Fruit fly (Drosophila melanogaster): Measurements from ENCODE around the gene Apl.

DNA sequence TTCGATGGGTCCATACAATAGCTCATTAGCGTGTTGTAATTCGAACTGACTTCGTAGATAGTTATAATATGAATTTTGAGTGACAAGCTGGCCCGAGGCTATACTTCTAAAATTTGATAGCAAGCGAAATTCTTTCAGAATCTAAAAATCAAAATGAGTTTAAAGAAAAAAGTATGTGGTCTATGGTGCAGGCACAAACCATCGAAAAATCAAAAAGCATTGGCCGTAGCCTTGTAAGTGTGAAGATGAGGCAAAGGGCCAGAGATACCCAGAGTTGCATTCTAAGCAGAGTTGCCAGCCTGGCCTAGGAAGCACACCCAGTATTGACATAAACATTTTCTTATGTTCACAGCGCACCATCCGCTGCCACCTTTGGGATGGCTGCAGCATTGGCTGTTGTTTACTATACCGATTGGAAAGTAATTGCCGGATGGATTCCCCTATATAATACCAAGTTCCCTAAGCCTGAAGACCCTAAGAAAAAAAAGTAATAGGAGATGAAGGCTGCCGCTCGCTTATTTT, 28.2 kb upstream of the Apl start, which contains the start of gene UQCR-6.4L:
- TF ChIP-seq ttk (optimal IDR thresholded peaks at IDR 0.05): no peak
- TF ChIP-seq h (optimal IDR thresholded peaks at IDR 0.05): no peak

Data from Kc167 (cell line).